Worm (Caenorhabditis elegans): Measurements from ENCODE around the gene plpp-1.3.

- no peak for TF ChIP-seq C16A3.4 (tag; optimal IDR thresholded peaks at IDR 0.05)
- TF ChIP-seq jun-1 (tag; optimal IDR thresholded peaks at IDR 0.05), result no peak
- TF ChIP-seq pqm-1 (tag; optimal IDR thresholded peaks at IDR 0.05), result no peak
- TF ChIP-seq tbx-2 (tag; optimal IDR thresholded peaks at IDR 0.05), result no peak
- TF ChIP-seq elt-3 (tag; optimal IDR thresholded peaks at IDR 0.05), result no peak
- TF ChIP-seq nhr-237 (tag; optimal IDR thresholded peaks at IDR 0.05), result no peak
- TF ChIP-seq unc-130 (tag; optimal IDR thresholded peaks at IDR 0.05), result no peak
- no peak for TF ChIP-seq lin-39 (tag; optimal IDR thresholded peaks at IDR 0.05)
- TF ChIP-seq mab-9 (GFP tag; IDR thresholded peaks at IDR 0.05), result no peak
- no peak for TF ChIP-seq elt-2 (tag; optimal IDR thresholded peaks at IDR 0.05)
These were observed 18.1 kb upstream of the plpp-1.3 start, which contains the start of gene F13E6.1 for ce11 chrX:10677009-10677408.
